Fruit fly (Drosophila melanogaster) whole organism, embryonic: ENCODE data around the gene Aasdh.

ENCODE experiments used
- Antp ChIP-seq: fragments of 200-800 bp; sonication (Bioruptor generic); optimal IDR thresholded peaks from 3 replicates; lab custom pipeline; 2016; ENCODE audit warnings: missing biosample characterization, missing genetic modification characterization
- Atf6 ChIP-seq: fragments of 200-800 bp; sonication (Bioruptor generic); IDR thresholded peaks from 2 replicates; pipeline ENCODE4 v1.3.6; 2022; ENCODE audit warnings: missing biosample characterization, missing genetic modification characterization
- B-H1 ChIP-seq: fragments of 200-800 bp; sonication (Bioruptor generic); IDR thresholded peaks from 3 replicates; pipeline ENCODE4 v1.3.6; 2022; ENCODE audit warnings: missing biosample characterization, missing genetic modification characterization
- B-H2 ChIP-seq: fragments of 200-800 bp; sonication (Bioruptor generic); optimal IDR thresholded peaks from 2 replicates; lab custom pipeline; 2018; ENCODE audit warnings: missing biosample characterization, mild to moderate bottlenecking, missing genetic modification characterization
- Bdp1 ChIP-seq: fragments of 200-800 bp; sonication (Bioruptor generic); optimal IDR thresholded peaks from 3 replicates; lab custom pipeline; 2016; ENCODE audit warnings: missing biosample characterization, missing genetic modification characterization
- CG10462 ChIP-seq: fragments of 200-800 bp; sonication (Bioruptor generic); optimal IDR thresholded peaks from 2 replicates; lab custom pipeline; 2016; ENCODE audit warnings: missing biosample characterization, missing genetic modification characterization
- CG11093 ChIP-seq: fragments of 200-800 bp; sonication (Bioruptor generic); IDR thresholded peaks from 3 replicates; pipeline ENCODE4 v1.3.6; 2022; ENCODE audit warnings: missing biosample characterization, missing genetic modification characterization
- CG12744 ChIP-seq: fragments of 200-800 bp; sonication (Bioruptor generic); optimal IDR thresholded peaks from 2 replicates; lab custom pipeline; 2016; ENCODE audit warnings: missing biosample characterization, missing genetic modification characterization
- CG13123 ChIP-seq: fragments of 200-800 bp; sonication (Bioruptor generic); optimal IDR thresholded peaks from 2 replicates; lab custom pipeline; 2016; ENCODE audit warnings: missing biosample characterization, missing genetic modification characterization
- CG17385 ChIP-seq: fragments of 200-800 bp; sonication (Bioruptor generic); optimal IDR thresholded peaks from 3 replicates; lab custom pipeline; 2018; ENCODE audit warnings: missing biosample characterization, mild to moderate bottlenecking, missing genetic modification characterization
- CG2120 ChIP-seq: fragments of 200-800 bp; sonication (Bioruptor generic); optimal IDR thresholded peaks from 3 replicates; lab custom pipeline; 2016; ENCODE audit warnings: missing biosample characterization, missing genetic modification characterization
- CG3281 ChIP-seq: fragments of 200-800 bp; sonication (Bioruptor generic); optimal IDR thresholded peaks from 3 replicates; lab custom pipeline; 2017; ENCODE audit warnings: missing biosample characterization, mild to moderate bottlenecking, missing genetic modification characterization
- CG34376 ChIP-seq: fragments of 200-800 bp; sonication (Bioruptor generic); optimal IDR thresholded peaks from 2 replicates; lab custom pipeline; 2018; ENCODE audit warnings: missing biosample characterization, mild to moderate bottlenecking, missing genetic modification characterization
- CG3847 ChIP-seq: fragments of 200-800 bp; sonication (Bioruptor generic); IDR thresholded peaks from 2 replicates; pipeline ENCODE4 v1.3.6; 2022; ENCODE audit warnings: missing biosample characterization, missing genetic modification characterization
- CG6272 ChIP-seq: fragments of 200-800 bp; sonication (Bioruptor generic); IDR thresholded peaks from 2 replicates; pipeline ENCODE4 v1.3.6; 2022; ENCODE audit warnings: missing biosample characterization, missing genetic modification characterization
- CG6791 ChIP-seq: fragments of 200-800 bp; sonication (Bioruptor generic); IDR thresholded peaks from 3 replicates; pipeline ENCODE4 v1.3.6; 2022; ENCODE audit warnings: missing biosample characterization, missing genetic modification characterization; ENCODE audit not compliant: partially characterized antibody
- CG6854 ChIP-seq: fragments of 200-800 bp; sonication (Bioruptor generic); optimal IDR thresholded peaks from 3 replicates; lab custom pipeline; 2017; ENCODE audit warnings: missing biosample characterization, mild to moderate bottlenecking, missing genetic modification characterization
- CG7786 ChIP-seq: fragments of 200-800 bp; sonication (Bioruptor generic); optimal IDR thresholded peaks from 2 replicates; lab custom pipeline; 2016; ENCODE audit warnings: missing biosample characterization, missing genetic modification characterization
- CG8089 ChIP-seq: fragments of 200-800 bp; sonication (Bioruptor generic); optimal IDR thresholded peaks from 3 replicates; lab custom pipeline; 2016; ENCODE audit warnings: missing biosample characterization, missing genetic modification characterization
- CG8924 ChIP-seq: fragments of 200-800 bp; optimal IDR thresholded peaks from 3 replicates; lab custom pipeline; 2019; ENCODE audit warnings: missing biosample characterization, mild to moderate bottlenecking, missing genetic modification characterization, moderate library complexity
- CG9797 ChIP-seq: fragments of 200-800 bp; sonication (Bioruptor generic); optimal IDR thresholded peaks from 3 replicates; lab custom pipeline; 2018; ENCODE audit warnings: missing biosample characterization, mild to moderate bottlenecking, missing genetic modification characterization
- Doc2 ChIP-seq: fragments of 200-800 bp; sonication (Bioruptor generic); IDR thresholded peaks from 2 replicates; pipeline ENCODE4 v1.3.6; 2022; ENCODE audit warnings: missing biosample characterization, missing genetic modification characterization
- E2f2 ChIP-seq: fragments of 200-800 bp; sonication (Bioruptor generic); IDR thresholded peaks from 2 replicates; pipeline ENCODE4 v1.3.6; 2022; ENCODE audit warnings: missing biosample characterization, missing genetic modification characterization
- Ets97D ChIP-seq: fragments of 200-800 bp; sonication (Bioruptor generic); optimal IDR thresholded peaks from 3 replicates; lab custom pipeline; 2016; ENCODE audit warnings: missing biosample characterization, missing genetic modification characterization
- Gug ChIP-seq: fragments of 200-800 bp; sonication (Bioruptor generic); IDR thresholded peaks from 4 replicates; pipeline ENCODE4 v1.3.6; 2022; ENCODE audit warnings: missing biosample characterization, missing genetic modification characterization
- Hey ChIP-seq: fragments of 200-800 bp; sonication (Bioruptor generic); optimal IDR thresholded peaks from 3 replicates; lab custom pipeline; 2018; ENCODE audit warnings: missing biosample characterization, mild to moderate bottlenecking, missing genetic modification characterization
- HmgD ChIP-seq: fragments of 200-800 bp; sonication (Bioruptor generic); optimal IDR thresholded peaks from 3 replicates; lab custom pipeline; 2016; ENCODE audit warnings: missing biosample characterization, missing genetic modification characterization
- NFAT ChIP-seq: fragments of 200-800 bp; sonication (Bioruptor generic); IDR thresholded peaks from 2 replicates; pipeline ENCODE4 v1.3.6; 2022; ENCODE audit warnings: missing biosample characterization, missing genetic modification characterization
- Taf1 ChIP-seq: fragments of 200-800 bp; sonication (Bioruptor generic); IDR thresholded peaks from 2 replicates; pipeline ENCODE4 v1.3.6; 2022; ENCODE audit warnings: missing biosample characterization, missing genetic modification characterization
- Trl ChIP-seq, 3 experiments: fragments of >200 bp in 2 of 3; fragments of 200-800 bp in 1 of 3; sonication (Bioruptor generic) in 1 of 3; optimal IDR thresholded peaks; 2 replicates in 1 of 3; 3 replicates in 2 of 3; lab custom pipeline; 2016 to 2017; ENCODE audit warnings: missing biosample characterization in 1 of 3, missing genetic modification characterization in 1 of 3
- Usf ChIP-seq: fragments of 200-800 bp; sonication (Bioruptor generic); optimal IDR thresholded peaks from 2 replicates; lab custom pipeline; 2017; ENCODE audit warnings: missing genotype, missing biosample characterization, missing genetic modification characterization
- amos ChIP-seq: fragments of 200-800 bp; sonication (Bioruptor generic); IDR thresholded peaks from 2 replicates; pipeline ENCODE4 v1.3.6; 2022; ENCODE audit warnings: missing biosample characterization, missing genetic modification characterization; ENCODE audit not compliant: partially characterized antibody
- caup ChIP-seq: fragments of 200-800 bp; sonication (Bioruptor generic); optimal IDR thresholded peaks from 3 replicates; lab custom pipeline; 2017; ENCODE audit warnings: missing biosample characterization, mild to moderate bottlenecking, missing genetic modification characterization, moderate library complexity; ENCODE audit not compliant: severe bottlenecking
- chif ChIP-seq, 2 experiments: fragments of 200-800 bp; sonication (Bioruptor generic); optimal IDR thresholded peaks; 3 replicates each; lab custom pipeline; 2016; ENCODE audit warnings: missing biosample characterization in 2 of 2, missing genetic modification characterization in 2 of 2
- chinmo ChIP-seq: fragments of 200-800 bp; sonication (Bioruptor generic); IDR thresholded peaks from 4 replicates; pipeline ENCODE4 v1.3.6; 2022; ENCODE audit warnings: missing biosample characterization, missing genetic modification characterization; ENCODE audit not compliant: partially characterized antibody
- cwo ChIP-seq: fragments of 200-800 bp; sonication (Bioruptor generic); optimal IDR thresholded peaks from 3 replicates; lab custom pipeline; 2017; ENCODE audit warnings: missing biosample characterization, missing genetic modification characterization, mild to moderate bottlenecking, moderate library complexity, missing genetic modification reagents
- dm ChIP-seq: fragments of 200-800 bp; sonication (Bioruptor generic); optimal IDR thresholded peaks from 3 replicates; lab custom pipeline; 2016; ENCODE audit warnings: missing biosample characterization, missing genetic modification characterization
- dpn ChIP-seq, 2 experiments: fragments of 200-800 bp; sonication (Bioruptor generic); optimal IDR thresholded peaks; 3 replicates each; lab custom pipeline; 2016; ENCODE audit warnings: missing biosample characterization in 2 of 2, missing genetic modification characterization in 2 of 2
- ftz-f1 ChIP-seq: fragments of 200-800 bp; sonication (Bioruptor generic); optimal IDR thresholded peaks from 2 replicates; lab custom pipeline; 2016; ENCODE audit warnings: missing biosample characterization, missing genetic modification characterization
- gcm ChIP-seq: fragments of 200-800 bp; sonication (Bioruptor generic); optimal IDR thresholded peaks from 2 replicates; lab custom pipeline; 2019; ENCODE audit warnings: missing biosample characterization, mild to moderate bottlenecking, missing genetic modification characterization, moderate library complexity
- gfzf ChIP-seq: fragments of 200-800 bp; sonication (Bioruptor generic); optimal IDR thresholded peaks from 2 replicates; lab custom pipeline; 2016; ENCODE audit warnings: missing biosample characterization, mild to moderate bottlenecking, missing genetic modification characterization, moderate library complexity
- gro ChIP-seq: fragments of 200-800 bp; sonication (Bioruptor generic); optimal IDR thresholded peaks from 2 replicates; lab custom pipeline; 2016; ENCODE audit warnings: missing biosample characterization, missing genetic modification characterization
- inv ChIP-seq: fragments of 200-800 bp; sonication (Bioruptor generic); IDR thresholded peaks from 2 replicates; pipeline ENCODE4 v1.3.6; 2022; ENCODE audit warnings: missing biosample characterization, missing genetic modification characterization; ENCODE audit not compliant: partially characterized antibody
- jumu ChIP-seq: fragments of 200-800 bp; sonication (Bioruptor generic); optimal IDR thresholded peaks from 3 replicates; lab custom pipeline; 2016; ENCODE audit warnings: missing biosample characterization, missing genetic modification characterization
- lmd ChIP-seq: fragments of 200-800 bp; sonication (Bioruptor generic); IDR thresholded peaks from 2 replicates; pipeline ENCODE4 v1.3.6; 2022; ENCODE audit warnings: missing biosample characterization, missing genetic modification characterization
- nom ChIP-seq: fragments of 200-800 bp; sonication (Bioruptor generic); optimal IDR thresholded peaks from 2 replicates; lab custom pipeline; 2017; ENCODE audit warnings: missing biosample characterization, missing genetic modification characterization, mild to moderate bottlenecking, moderate library complexity, missing genetic modification reagents
- oc ChIP-seq: fragments of 200-800 bp; sonication (Bioruptor generic); optimal IDR thresholded peaks from 2 replicates; lab custom pipeline; 2018; ENCODE audit warnings: missing biosample characterization, mild to moderate bottlenecking, missing genetic modification characterization, moderate library complexity
- sens ChIP-seq: fragments of 200-800 bp; sonication (Bioruptor generic); peaks from one replicate; lab custom pipeline; 2016; ENCODE audit warnings: missing biosample characterization, missing genetic modification characterization
- so ChIP-seq: fragments of 200-800 bp; sonication (Bioruptor generic); IDR thresholded peaks from 3 replicates; pipeline ENCODE4 v1.3.6; 2022; ENCODE audit warnings: missing biosample characterization, missing genetic modification characterization
- tgo ChIP-seq: fragments of 200-800 bp; sonication (Bioruptor generic); IDR thresholded peaks from 3 replicates; pipeline ENCODE4 v1.3.6; 2022; ENCODE audit warnings: missing biosample characterization, missing genetic modification characterization
- trh ChIP-seq: fragments of 200-800 bp; sonication (Bioruptor generic); optimal IDR thresholded peaks from 2 replicates; lab custom pipeline; 2016; ENCODE audit warnings: missing biosample characterization, missing genetic modification characterization

The Aasdh gene

dm6 chr2L:8437176-8437575 lies 12.2 kb downstream of the Aasdh start, which contains the start of the genes D12 and Chrac-14 (continued):
- TF ChIP-seq dpn (GFP tag; optimal IDR thresholded peaks at IDR 0.05; lab: Kevin White, UChicago) (peak in 1 of 2 experiments; percentile 5), CG7786 (GFP tag; lab: Kevin White, UChicago) (peak; percentile 14), inv (GFP tag; lab: Robert Waterston, UW) (no peak), lmd (GFP tag; lab: Robert Waterston, UW) (no peak; the same call in 1 of the 2 replicates), ftz-f1 (GFP tag; lab: Kevin White, UChicago) (no peak), jumu (GFP tag; lab: Kevin White, UChicago) (peak; percentile 36), HmgD (no peak), CG3281 (GFP tag; lab: Kevin White, UChicago) (no peak), B-H1 (GFP tag; lab: Robert Waterston, UW) (no peak; the same call in 2 of the 3 replicates), CG6272 (GFP tag; lab: Robert Waterston, UW) (no peak), Doc2 (no peak), chinmo (GFP tag; lab: Robert Waterston, UW) (0 out of 4 replicates have a peak, but pooled peaks have one; percentile 10), CG34376 (GFP tag; lab: Kevin White, UChicago) (no peak), E2f2 (peak; percentile 73), trh (GFP tag; lab: Kevin White, UChicago) (no peak), CG3847 (GFP tag; lab: Robert Waterston, UW) (peak; percentile 65), CG10462 (GFP tag; lab: Kevin White, UChicago) (no peak), gfzf (GFP tag; lab: Kevin White, UChicago) (peak; percentile 1), Trl (optimal IDR thresholded peaks at IDR 0.05; lab: Kevin White, UChicago) (no peak), Trl (GFP tag; optimal IDR thresholded peaks at IDR 0.05; lab: Kevin White, UChicago) (no peak), gro (no peak), CG17385 (GFP tag; lab: Kevin White, UChicago) (no peak), Ets97D (peak; percentile 12), Antp (GFP tag; lab: Kevin White, UChicago) (peak; percentile 56), so (GFP tag; lab: Robert Waterston, UW) (no peak), Taf1 (GFP tag; lab: Robert Waterston, UW) (no peak), chif (GFP tag; optimal IDR thresholded peaks at IDR 0.05; lab: Kevin White, UChicago) (no peak), CG8089 (peak; percentile 18), Gug (GFP tag; lab: Robert Waterston, UW) (no peak), CG13123 (GFP tag; lab: Kevin White, UChicago) (no peak), caup (GFP tag; lab: Kevin White, UChicago) (no peak), CG11093 (GFP tag; lab: Robert Waterston, UW) (no peak), CG6854 (GFP tag; lab: Kevin White, UChicago) (no peak), gcm (GFP tag; lab: Kevin White, UChicago) (no peak), CG8924 (no peak), cwo (GFP tag; lab: Kevin White, UChicago) (no peak), B-H2 (GFP tag; lab: Kevin White, UChicago) (peak; percentile 15), nom (GFP tag; lab: Kevin White, UChicago) (no peak), Usf (GFP tag; lab: Kevin White, UChicago) (no peak), CG9797 (GFP tag; lab: Kevin White, UChicago) (no peak), sens (GFP tag; lab: Kevin White, UChicago) (peak; percentile 53), dm (GFP tag; lab: Kevin White, UChicago) (peak; percentile 24), CG12744 (no peak), oc (tag; lab: Kevin White, UChicago) (no peak), CG2120 (GFP tag; lab: Kevin White, UChicago) (no peak), tgo (GFP tag; lab: Robert Waterston, UW) (no peak), Atf6 (GFP tag; lab: Robert Waterston, UW) (no peak), amos (peak; percentile 30; the same call in 1 of the 2 replicates), CG6791 (GFP tag; lab: Robert Waterston, UW) (no peak), NFAT (GFP tag; lab: Robert Waterston, UW) (no peak), Hey (no peak), Bdp1 (GFP tag; lab: Kevin White, UChicago) (peak; percentile 16)
